In genomic region chr2L:3417613-3418012, dm6 we compare ENCODE assay signal across 2 fruit fly cellular contexts.
A peak's percentile ranks its signal among the peaks of the same experiment; 100 is the strongest.
TF ChIP-seq lines count a peak whose summit lies in the region.

No protein-coding gene starts in this region.

- no peak for TF ChIP-seq CTCF in whole organism, embryonic (GFP tag; optimal IDR thresholded peaks at IDR 0.05; lab: Kevin White, UChicago)

TF ChIP-seq in whole organism, embryonic, 481 proteins besides CTCF, POLR2A, EP300 and RAD21:
- TF ChIP-seq z (GFP tag; IDR thresholded peaks at IDR 0.05; lab: Robert Waterston, UW) (peak; percentile 76), vvl (GFP tag; IDR thresholded peaks at IDR 0.05; lab: Robert Waterston, UW) (peak; percentile 44), CG16863 (GFP tag; optimal IDR thresholded peaks at IDR 0.05; lab: Kevin White, UChicago) (no peak), chinmo (GFP tag; IDR thresholded peaks at IDR 0.05; lab: Robert Waterston, UW; ENCODE audit: partially characterized antibody) (0 out of 4 replicates have a peak, but pooled peaks have one; percentile 33), CG12769 (tag; optimal IDR thresholded peaks at IDR 0.05; lab: Kevin White, UChicago) (peak; percentile 81), CG16815 (GFP tag; optimal IDR thresholded peaks at IDR 0.05; lab: Kevin White, UChicago) (no peak), sd (tag; optimal IDR thresholded peaks at IDR 0.05; lab: Kevin White, UChicago) (peak; percentile 33), Dref (GFP tag; IDR thresholded peaks at IDR 0.05; lab: Robert Waterston, UW) (no peak), pros (GFP tag; optimal IDR thresholded peaks at IDR 0.05; lab: Kevin White, UChicago) (peak; percentile 76), CG7745 (tag; optimal IDR thresholded peaks at IDR 0.05; lab: Kevin White, UChicago) (peak; percentile 87), Blimp-1 (GFP tag; optimal IDR thresholded peaks at IDR 0.05; lab: Kevin White, UChicago) (peak; percentile 45), CG17802 (tag; optimal IDR thresholded peaks at IDR 0.05; lab: Kevin White, UChicago) (no peak), crol (GFP tag; IDR thresholded peaks at IDR 0.05; lab: Robert Waterston, UW) (0 out of 2 replicates have a peak, but pooled peaks have one; percentile 8), abd-A (tag; optimal IDR thresholded peaks at IDR 0.05; lab: Kevin White, UChicago) (peak; percentile 80), Awh (GFP tag; IDR thresholded peaks at IDR 0.05; lab: Robert Waterston, UW) (peak; percentile 29; the same call in 1 of the 2 replicates)
TF ChIP-seq in whole organism, embryonic: peak in this region for 11.

TF ChIP-seq in whole organism, prepupa, 60 proteins besides CTCF, POLR2A, EP300 and RAD21:
- TF ChIP-seq CG10669 (GFP tag; optimal IDR thresholded peaks at IDR 0.05; lab: Kevin White, UChicago) (no peak), CG6792 (GFP tag; optimal IDR thresholded peaks at IDR 0.05; lab: Kevin White, UChicago) (no peak), svp (GFP tag; lab: Kevin White, UChicago) (peak; percentile 4), pdm3 (GFP tag; optimal IDR thresholded peaks at IDR 0.05; lab: Kevin White, UChicago) (no peak), Lpt (GFP tag; optimal IDR thresholded peaks at IDR 0.05; lab: Kevin White, UChicago) (no peak), Eip93F (GFP tag; optimal IDR thresholded peaks at IDR 0.05; lab: Kevin White, UChicago) (no peak)

Comparison
In these comparisons a context has a peak if more than half of its experiments do, and no peak if none do; other contexts are left out.
1. Of the 7 proteins assayed by ChIP-seq in both whole organism, embryonic and whole organism, prepupa: peak only in whole organism, embryonic: Blimp-1; only in whole organism, prepupa: none; in both: none; in neither: 6.